Worm (Caenorhabditis elegans): Measurements from ENCODE around the gene F11D11.22.

The F11D11.22 gene

DNA sequence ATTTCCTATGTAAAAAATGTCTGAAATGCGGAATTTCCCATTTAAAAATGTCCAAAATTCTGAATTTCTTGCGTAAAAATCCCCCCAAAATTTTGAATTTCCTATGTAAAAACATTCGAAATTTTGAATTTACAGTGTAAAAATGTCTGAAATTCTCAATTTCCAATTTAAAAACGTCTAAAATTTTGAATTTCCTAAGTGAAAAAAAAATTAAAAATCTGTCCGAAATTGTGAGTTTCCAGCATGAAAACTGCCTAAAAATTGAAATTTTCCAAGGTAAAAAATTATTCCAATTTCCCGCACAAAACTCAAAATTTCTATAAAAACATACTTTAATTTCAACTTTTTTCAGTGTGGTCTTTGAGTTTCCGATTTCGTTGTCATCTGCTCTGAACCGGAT is 40.3 kb upstream of the F11D11.22 start:
- TF ChIP-seq mec-3 (tag; optimal IDR thresholded peaks at IDR 0.05; ENCODE audit: borderline replicate concordance) (no peak), unc-86 (tag; optimal IDR thresholded peaks at IDR 0.05) (peak; percentile 7)

DNA sequence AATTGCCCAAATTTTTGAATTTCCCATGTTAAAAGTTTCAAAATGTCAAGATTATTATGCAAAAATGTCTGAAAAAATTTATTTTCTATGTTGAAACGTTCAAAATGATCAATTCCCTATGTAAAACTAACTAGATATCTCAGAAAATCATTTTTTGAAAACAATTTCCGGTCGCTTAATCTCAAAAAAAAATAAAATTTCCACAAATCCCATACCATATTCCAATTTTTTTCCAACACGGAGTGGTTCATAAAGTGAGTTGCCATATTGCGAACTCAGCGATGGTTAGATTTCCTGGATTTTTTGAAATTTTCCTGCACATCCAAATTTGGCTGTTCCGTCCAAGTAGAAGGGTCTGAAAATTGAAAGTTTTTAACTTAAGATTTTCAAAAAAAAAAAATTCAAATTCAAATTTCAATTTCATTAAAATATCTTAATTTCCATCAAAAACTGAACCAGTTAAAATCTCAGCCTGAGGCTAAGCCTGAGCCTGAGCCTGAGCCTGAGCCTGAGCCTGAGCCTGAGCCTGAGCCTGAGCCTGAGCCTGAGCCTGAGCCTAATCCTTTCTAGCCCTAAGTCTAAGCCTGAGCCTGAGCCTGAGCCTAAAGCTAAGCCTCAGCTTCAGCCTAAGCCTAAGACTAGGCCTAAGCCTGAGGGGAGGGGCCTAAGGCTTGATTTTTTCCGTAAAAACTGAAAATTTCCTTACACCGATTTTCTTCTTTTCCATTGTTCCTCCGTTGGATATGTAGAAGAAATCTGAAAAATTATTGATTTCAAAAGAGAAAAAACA is 39.4 kb upstream of the F11D11.22 start:
- TF ChIP-seq ceh-9 (tag; optimal IDR thresholded peaks at IDR 0.05) (peak; percentile 37), odd-2 (tag; optimal IDR thresholded peaks at IDR 0.05) (peak; percentile 35), dve-1 (tag; optimal IDR thresholded peaks at IDR 0.05) (peak; percentile 88), elt-4 (tag; optimal IDR thresholded peaks at IDR 0.05) (no peak)

ce11 chrV:18723604-18724003 is 38.5 kb upstream of the F11D11.22 start:
- TF ChIP-seq tbx-7 (tag; optimal IDR thresholded peaks at IDR 0.05) (no peak), fkh-6 (tag; optimal IDR thresholded peaks at IDR 0.05) (peak; percentile 18), dve-1 (tag; optimal IDR thresholded peaks at IDR 0.05) (peak; percentile 52), ama-1 (optimal IDR thresholded peaks at IDR 0.05) (no peak), ceh-18 (tag; optimal IDR thresholded peaks at IDR 0.05) (peak; percentile 31), pag-3 (tag; optimal IDR thresholded peaks at IDR 0.05; ENCODE audit: borderline replicate concordance) (no peak), nfya-1 (tag; optimal IDR thresholded peaks at IDR 0.05) (peak; percentile 97), ceh-9 (tag; optimal IDR thresholded peaks at IDR 0.05) (no peak), ref-2 (tag; optimal IDR thresholded peaks at IDR 0.05) (no peak), pha-2 (tag; optimal IDR thresholded peaks at IDR 0.05) (peak; percentile 59), odd-2 (tag; optimal IDR thresholded peaks at IDR 0.05) (peak; percentile 24), gmeb-2 (tag; optimal IDR thresholded peaks at IDR 0.05) (no peak), F13H6.1 (tag; optimal IDR thresholded peaks at IDR 0.05) (peak; percentile 58), pqm-1 (tag; optimal IDR thresholded peaks at IDR 0.05) (peak; percentile 65), rnt-1 (tag; optimal IDR thresholded peaks at IDR 0.05) (peak; percentile 21), unc-42 (tag; optimal IDR thresholded peaks at IDR 0.05) (peak; percentile 85), eyg-1 (tag; optimal IDR thresholded peaks at IDR 0.05) (no peak), sdc-2 (tag; optimal IDR thresholded peaks at IDR 0.05) (peak; percentile 61), unc-55 (GFP tag; optimal IDR thresholded peaks at IDR 0.05) (peak; percentile 92), nhr-232 (tag; optimal IDR thresholded peaks at IDR 0.05) (no peak), hlh-8 (tag; optimal IDR thresholded peaks at IDR 0.05) (no peak), syd-9 (tag; optimal IDR thresholded peaks at IDR 0.05) (peak; percentile 29), ceh-34 (tag; optimal IDR thresholded peaks at IDR 0.05) (peak; percentile 50), pat-9 (tag; optimal IDR thresholded peaks at IDR 0.05) (peak; percentile 49), ceh-14 (tag; optimal IDR thresholded peaks at IDR 0.05) (peak; percentile 76), unc-86 (tag; optimal IDR thresholded peaks at IDR 0.05) (peak; percentile 54), ceh-48 (tag; optimal IDR thresholded peaks at IDR 0.05) (peak; percentile 90), che-1 (tag; optimal IDR thresholded peaks at IDR 0.05) (no peak), unc-3 (GFP tag; conservative IDR thresholded peaks at IDR 0.05) (no peak), unc-3 (tag; optimal IDR thresholded peaks at IDR 0.05) (no peak), ceh-31 (tag; optimal IDR thresholded peaks at IDR 0.05) (peak; percentile 97), C08G9.2 (tag; optimal IDR thresholded peaks at IDR 0.05) (peak; percentile 49), ceh-6 (GFP tag; optimal IDR thresholded peaks at IDR 0.05) (peak; percentile 27), ceh-2 (tag; optimal IDR thresholded peaks at IDR 0.05) (peak; percentile 7), ceh-19 (GFP tag; optimal IDR thresholded peaks at IDR 0.05) (peak; percentile 85), pros-1 (tag; optimal IDR thresholded peaks at IDR 0.05) (peak; percentile 79), ceh-30 (tag; optimal IDR thresholded peaks at IDR 0.05) (peak; percentile 92), ztf-16 (tag; optimal IDR thresholded peaks at IDR 0.05) (peak; percentile 26), ceh-22 (tag; optimal IDR thresholded peaks at IDR 0.05) (peak; percentile 9), elt-2 (tag; optimal IDR thresholded peaks at IDR 0.05) (peak; percentile 14), npax-4 (tag; optimal IDR thresholded peaks at IDR 0.05) (no peak), lim-6 (tag; optimal IDR thresholded peaks at IDR 0.05) (peak; percentile 56), tbx-2 (tag; optimal IDR thresholded peaks at IDR 0.05) (peak; percentile 90), lin-11 (tag; optimal IDR thresholded peaks at IDR 0.05) (no peak), ets-4 (tag; optimal IDR thresholded peaks at IDR 0.05) (peak; percentile 62), sox-4 (tag; optimal IDR thresholded peaks at IDR 0.05) (no peak)

Data from whole organism, late embryonic.